Fruit fly (Drosophila melanogaster) whole organism, embryonic: ENCODE data around the gene DEF8.

Experiments
- Atf3 ChIP-seq: fragments of 200-800 bp; sonication (Bioruptor generic); optimal IDR thresholded peaks from 3 replicates; lab custom pipeline; 2016; ENCODE audit warnings: missing biosample characterization, missing genetic modification characterization
- CG1024 ChIP-seq: fragments of 200-800 bp; sonication (Bioruptor generic); IDR thresholded peaks from 2 replicates; pipeline ENCODE4 v1.3.6; 2022; ENCODE audit warnings: missing biosample characterization, missing genetic modification characterization
- CG10267 ChIP-seq: fragments of 200-800 bp; sonication (Bioruptor generic); optimal IDR thresholded peaks from 2 replicates; lab custom pipeline; 2018; ENCODE audit warnings: missing biosample characterization, mild to moderate bottlenecking, missing genetic modification characterization, moderate library complexity
- CG11560 ChIP-seq: fragments of 200-800 bp; sonication (Bioruptor generic); IDR thresholded peaks from 3 replicates; pipeline ENCODE4 v1.3.6; 2022; ENCODE audit warnings: missing biosample characterization, missing genetic modification characterization
- CG12219 ChIP-seq: fragments of 200-800 bp; sonication (Bioruptor generic); optimal IDR thresholded peaks from 3 replicates; lab custom pipeline; 2018; ENCODE audit warnings: missing biosample characterization, mild to moderate bottlenecking, missing genetic modification characterization
- CG13123 ChIP-seq: fragments of 200-800 bp; sonication (Bioruptor generic); optimal IDR thresholded peaks from 2 replicates; lab custom pipeline; 2016; ENCODE audit warnings: missing biosample characterization, missing genetic modification characterization
- CG13287 ChIP-seq: fragments of 200-800 bp; sonication (Bioruptor generic); IDR thresholded peaks from 2 replicates; pipeline ENCODE4 v1.3.6; 2022; ENCODE audit warnings: missing biosample characterization, missing genetic modification characterization; ENCODE audit not compliant: partially characterized antibody
- CG13624 ChIP-seq: fragments of 200-800 bp; sonication (Bioruptor generic); optimal IDR thresholded peaks from 2 replicates; lab custom pipeline; 2016; ENCODE audit warnings: missing biosample characterization, missing genetic modification characterization
- CG16813 ChIP-seq: fragments of 200-800 bp; sonication (Bioruptor generic); IDR thresholded peaks from 3 replicates; pipeline ENCODE4 v1.3.6; 2022; ENCODE audit warnings: missing biosample characterization, missing genetic modification characterization; ENCODE audit not compliant: partially characterized antibody
- CG17186 ChIP-seq: fragments of 200-800 bp; sonication (Bioruptor generic); optimal IDR thresholded peaks from 3 replicates; lab custom pipeline; 2017; ENCODE audit warnings: missing biosample characterization, missing genetic modification reagents, missing genetic modification characterization
- CG17829 ChIP-seq: fragments of 200-800 bp; optimal IDR thresholded peaks from 2 replicates; lab custom pipeline; 2019; ENCODE audit warnings: missing biosample characterization, mild to moderate bottlenecking, missing genetic modification characterization, moderate library complexity
- CG18599 ChIP-seq: fragments of 200-800 bp; sonication (Bioruptor generic); optimal IDR thresholded peaks from 3 replicates; lab custom pipeline; 2017; ENCODE audit warnings: missing biosample characterization, missing genetic modification characterization, mild to moderate bottlenecking, moderate library complexity, missing genetic modification reagents
- CG2129 ChIP-seq: fragments of 200-800 bp; sonication (Bioruptor generic); IDR thresholded peaks from 2 replicates; pipeline ENCODE4 v1.3.6; 2022; ENCODE audit warnings: missing biosample characterization, missing genetic modification characterization; ENCODE audit not compliant: partially characterized antibody
- CG4404 ChIP-seq: fragments of 200-800 bp; sonication (Bioruptor generic); IDR thresholded peaks from 2 replicates; pipeline ENCODE4 v1.3.6; 2022; ENCODE audit warnings: missing biosample characterization, missing genetic modification characterization
- CG4617 ChIP-seq: fragments of 200-800 bp; sonication (Bioruptor generic); optimal IDR thresholded peaks from 3 replicates; lab custom pipeline; 2016; ENCODE audit warnings: missing biosample characterization, missing genetic modification characterization, borderline replicate concordance
- CG4854 ChIP-seq: fragments of 200-800 bp; sonication (Bioruptor generic); optimal IDR thresholded peaks from 2 replicates; lab custom pipeline; 2016; ENCODE audit warnings: missing biosample characterization, missing genetic modification characterization, inconsistent platforms
- CG7786 ChIP-seq: fragments of 200-800 bp; sonication (Bioruptor generic); optimal IDR thresholded peaks from 2 replicates; lab custom pipeline; 2016; ENCODE audit warnings: missing biosample characterization, missing genetic modification characterization
- CG9215 ChIP-seq: fragments of 200-800 bp; sonication (Bioruptor generic); IDR thresholded peaks from 2 replicates; pipeline ENCODE4 v1.3.6; 2022; ENCODE audit warnings: missing biosample characterization, missing genetic modification characterization
- Dll ChIP-seq: fragments of 200-800 bp; sonication (Bioruptor generic); IDR thresholded peaks from 4 replicates; pipeline ENCODE4 v1.3.6; 2022; ENCODE audit warnings: missing biosample characterization, missing genetic modification characterization; ENCODE audit not compliant: partially characterized antibody
- Doc3 ChIP-seq: fragments of 200-800 bp; sonication (Bioruptor generic); IDR thresholded peaks from 3 replicates; pipeline ENCODE4 v1.3.6; 2022; ENCODE audit warnings: missing biosample characterization, missing genetic modification characterization; ENCODE audit not compliant: partially characterized antibody
- Dp ChIP-seq: fragments of 200-800 bp; sonication (Bioruptor generic); optimal IDR thresholded peaks from 2 replicates; lab custom pipeline; 2018; ENCODE audit warnings: missing biosample characterization, mild to moderate bottlenecking, missing genetic modification characterization, moderate library complexity
- E2f2 ChIP-seq: fragments of 200-800 bp; sonication (Bioruptor generic); IDR thresholded peaks from 2 replicates; pipeline ENCODE4 v1.3.6; 2022; ENCODE audit warnings: missing biosample characterization, missing genetic modification characterization
- Elba2 ChIP-seq: fragments of 200-800 bp; sonication (Bioruptor generic); optimal IDR thresholded peaks from 3 replicates; lab custom pipeline; 2016; ENCODE audit warnings: missing biosample characterization, missing genetic modification characterization
- H15 ChIP-seq: fragments of 200-800 bp; sonication (Bioruptor generic); IDR thresholded peaks from 3 replicates; pipeline ENCODE4 v1.3.6; 2022; ENCODE audit warnings: missing biosample characterization, missing genetic modification characterization
- Hr39 ChIP-seq: fragments of >200 bp; optimal IDR thresholded peaks from 2 replicates; lab custom pipeline; 2017
- Hr78 ChIP-seq, 2 experiments: fragments of 200-800 bp in 1 of 2; fragments of >200 bp in 1 of 2; sonication (Bioruptor generic) in 1 of 2; optimal IDR thresholded peaks; 2 replicates each; lab custom pipeline; 2017 to 2019; ENCODE audit warnings: missing biosample characterization in 2 of 2, missing genetic modification characterization in 2 of 2, mild to moderate bottlenecking in 1 of 2, moderate library complexity in 1 of 2
- Med ChIP-seq: fragments of 200-800 bp; sonication (Bioruptor generic); peaks from one replicate; lab custom pipeline; 2016; ENCODE audit warnings: missing biosample characterization, missing genetic modification characterization, mild to moderate bottlenecking, inconsistent platforms, moderate library complexity
- Rfx ChIP-seq: fragments of 200-800 bp; sonication (Bioruptor generic); IDR thresholded peaks from 2 replicates; pipeline ENCODE4 v1.3.6; 2022; ENCODE audit warnings: missing biosample characterization, missing genetic modification characterization
- YL-1 ChIP-seq: fragments of 200-800 bp; sonication (Bioruptor generic); optimal IDR thresholded peaks from 3 replicates; lab custom pipeline; 2017; ENCODE audit warnings: missing biosample characterization, mild to moderate bottlenecking, missing genetic modification characterization
- ato ChIP-seq: fragments of 200-800 bp; sonication (Bioruptor generic); IDR thresholded peaks from 2 replicates; pipeline ENCODE4 v1.3.6; 2022; ENCODE audit warnings: missing biosample characterization, missing genetic modification characterization; ENCODE audit not compliant: partially characterized antibody
- bbx ChIP-seq: fragments of 200-800 bp; sonication (Bioruptor generic); IDR thresholded peaks from 2 replicates; pipeline ENCODE4 v1.3.6; 2022; ENCODE audit warnings: missing biosample characterization, missing genetic modification characterization; ENCODE audit not compliant: partially characterized antibody
- chm ChIP-seq: fragments of 200-800 bp; sonication (Bioruptor generic); IDR thresholded peaks from 2 replicates; pipeline ENCODE4 v1.3.6; 2022; ENCODE audit warnings: missing biosample characterization, missing genetic modification characterization
- corto ChIP-seq: fragments of 200-800 bp; sonication (Bioruptor generic); optimal IDR thresholded peaks from 2 replicates; lab custom pipeline; 2016; ENCODE audit warnings: missing biosample characterization, mild to moderate bottlenecking, missing genetic modification characterization, moderate library complexity
- crol ChIP-seq: fragments of 200-800 bp; sonication (Bioruptor generic); IDR thresholded peaks from 2 replicates; pipeline ENCODE4 v1.3.6; 2022; ENCODE audit warnings: missing biosample characterization, missing genetic modification characterization
- cwo ChIP-seq: fragments of 200-800 bp; sonication (Bioruptor generic); optimal IDR thresholded peaks from 3 replicates; lab custom pipeline; 2017; ENCODE audit warnings: missing biosample characterization, missing genetic modification characterization, mild to moderate bottlenecking, moderate library complexity, missing genetic modification reagents
- disco-r ChIP-seq: fragments of 200-800 bp; sonication (Bioruptor generic); optimal IDR thresholded peaks from 2 replicates; lab custom pipeline; 2016; ENCODE audit warnings: missing biosample characterization, missing genetic modification characterization
- inv ChIP-seq: fragments of 200-800 bp; sonication (Bioruptor generic); IDR thresholded peaks from 2 replicates; pipeline ENCODE4 v1.3.6; 2022; ENCODE audit warnings: missing biosample characterization, missing genetic modification characterization; ENCODE audit not compliant: partially characterized antibody
- lola ChIP-seq, 3 experiments: fragments of >200 bp in 2 of 3; fragments of 200-800 bp in 1 of 3; sonication (Bioruptor generic) in 1 of 3; optimal IDR thresholded peaks; 2 replicates each; lab custom pipeline; 2017 to 2019; ENCODE audit warnings: missing biosample characterization in 3 of 3, missing genetic modification characterization in 3 of 3, mild to moderate bottlenecking in 1 of 3, moderate library complexity in 1 of 3
- nerfin-2 ChIP-seq: fragments of 200-800 bp; sonication (Bioruptor generic); IDR thresholded peaks from 2 replicates; pipeline ENCODE4 v1.3.6; 2022; ENCODE audit warnings: missing biosample characterization, missing genetic modification characterization; ENCODE audit not compliant: partially characterized antibody
- prd ChIP-seq, 3 experiments: fragments of >200 bp in 2 of 3; fragments of 200-800 bp in 1 of 3; sonication (Bioruptor generic) in 1 of 3; optimal IDR thresholded peaks in 2 of 3; IDR thresholded peaks in 1 of 3; 2 replicates in 2 of 3; 3 replicates in 1 of 3; pipeline versions ENCODE4 v1.3.6 to Lab custom; 2017 to 2022; ENCODE audit warnings: missing biosample characterization in 1 of 3, missing genetic modification characterization in 1 of 3
- pzg ChIP-seq: fragments of 200-800 bp; sonication (Bioruptor generic); optimal IDR thresholded peaks from 3 replicates; lab custom pipeline; 2018; ENCODE audit warnings: missing biosample characterization, mild to moderate bottlenecking, missing genetic modification characterization, moderate library complexity
- salm ChIP-seq: fragments of 200-800 bp; sonication (Bioruptor generic); optimal IDR thresholded peaks from 2 replicates; lab custom pipeline; 2018; ENCODE audit warnings: missing biosample characterization, mild to moderate bottlenecking, missing genetic modification characterization
- sens ChIP-seq: fragments of 200-800 bp; sonication (Bioruptor generic); peaks from one replicate; lab custom pipeline; 2016; ENCODE audit warnings: missing biosample characterization, missing genetic modification characterization
- tin ChIP-seq: fragments of 200-800 bp; sonication (Bioruptor generic); optimal IDR thresholded peaks from 3 replicates; lab custom pipeline; 2016; ENCODE audit warnings: missing biosample characterization, missing genetic modification characterization
- tll ChIP-seq, 2 experiments: fragments of 200-800 bp in 1 of 2; fragments of >200 bp in 1 of 2; sonication (Bioruptor generic) in 1 of 2; optimal IDR thresholded peaks; 2 replicates each; lab custom pipeline; 2017 to 2019; ENCODE audit warnings: missing biosample characterization in 2 of 2, missing genetic modification characterization in 2 of 2, mild to moderate bottlenecking in 1 of 2, moderate library complexity in 1 of 2

Gene DEF8

DNA sequence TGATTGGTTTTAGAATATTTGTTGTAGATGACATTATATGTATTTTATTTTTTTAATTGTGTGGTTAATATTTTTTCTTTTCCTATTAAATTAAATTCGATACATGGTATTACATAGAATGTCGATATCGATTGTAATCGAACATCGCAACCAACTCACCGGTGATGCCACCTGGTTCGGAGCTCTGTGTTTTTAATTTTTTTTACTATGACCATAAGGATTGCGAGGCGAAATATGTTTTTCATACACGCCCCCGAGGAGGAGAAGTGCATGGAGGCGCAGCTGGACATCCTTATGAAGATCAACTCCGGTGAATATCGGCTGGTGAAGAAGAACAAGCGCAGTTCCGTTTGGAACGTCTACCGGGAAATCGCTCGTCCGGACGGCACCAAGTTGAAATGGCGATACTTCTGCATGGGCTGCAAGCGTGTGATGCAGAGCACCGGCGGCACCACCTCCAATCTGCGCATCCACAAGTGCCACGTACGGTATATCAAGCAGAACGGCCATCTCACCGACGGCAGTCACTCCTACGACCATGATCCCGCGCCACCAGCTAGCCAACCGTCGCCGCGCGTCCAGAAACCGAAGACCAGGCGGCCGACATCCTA is 12.0 kb upstream of the DEF8 start, which contains the start of gene CG11560 (continued):
- TF ChIP-seq CG10267 (tag; lab: Kevin White, UChicago) (peak; percentile 35), CG9215 (no peak), Atf3 (no peak), Hr78 (GFP tag; optimal IDR thresholded peaks at IDR 0.05; lab: Kevin White, UChicago) (no peak), Doc3 (GFP tag; lab: Robert Waterston, UW) (peak; percentile 59), corto (GFP tag; lab: Kevin White, UChicago) (no peak), CG17829 (peak; percentile 2), CG4854 (GFP tag; lab: Kevin White, UChicago) (no peak), bbx (peak; percentile 66), CG7786 (GFP tag; lab: Kevin White, UChicago) (no peak), inv (peak; percentile 50; the same call in 1 of the 2 replicates), Rfx (GFP tag; lab: Robert Waterston, UW) (no peak), E2f2 (GFP tag; lab: Robert Waterston, UW) (peak; percentile 75), ato (GFP tag; lab: Robert Waterston, UW) (peak; percentile 26), Elba2 (no peak), CG13287 (GFP tag; lab: Robert Waterston, UW) (peak; percentile 82), Dll (peak; percentile 80), CG2129 (GFP tag; lab: Robert Waterston, UW) (peak; percentile 42), YL-1 (GFP tag; lab: Kevin White, UChicago) (peak; percentile 48), pzg (GFP tag; lab: Kevin White, UChicago) (peak; percentile 56), CG11560 (no peak; the same call in 2 of the 3 replicates), Dp (peak; percentile 68), nerfin-2 (GFP tag; lab: Robert Waterston, UW) (peak; percentile 47; the same call in 1 of the 2 replicates), CG4617 (GFP tag; lab: Kevin White, UChicago) (peak; percentile 24), CG13624 (no peak), CG17186 (peak; percentile 1), CG1024 (GFP tag; lab: Robert Waterston, UW) (no peak), CG18599 (GFP tag; lab: Kevin White, UChicago) (no peak), CG12219 (GFP tag; lab: Kevin White, UChicago) (no peak), salm (tag; lab: Kevin White, UChicago) (no peak)

DNA sequence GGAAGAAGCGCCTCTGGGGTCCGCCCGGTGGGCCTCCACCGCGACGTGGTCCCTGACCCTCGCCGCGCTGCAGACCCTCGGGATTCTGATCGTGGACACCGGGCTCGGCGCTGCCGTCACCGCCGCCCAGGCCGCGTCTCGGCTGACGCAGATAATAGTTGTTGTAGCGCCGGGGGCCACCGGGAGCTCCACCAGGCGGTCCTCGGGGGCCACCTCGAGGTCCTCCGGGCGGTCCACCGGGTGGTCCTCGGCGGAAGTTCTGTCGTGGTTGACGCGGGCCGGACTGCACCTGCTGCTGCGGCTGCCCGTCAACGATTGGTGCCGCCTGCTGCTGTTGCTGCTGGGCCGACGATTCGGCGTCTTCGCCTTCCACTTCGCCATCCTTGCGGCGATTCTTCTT is 9.1 kb upstream of the DEF8 start:
- TF ChIP-seq prd (optimal IDR thresholded peaks at IDR 0.05; lab: Kevin White, UChicago) (no peak), prd (GFP tag; IDR thresholded peaks at IDR 0.05; lab: Robert Waterston, UW) (no peak), CG16813 (GFP tag; lab: Robert Waterston, UW) (0 out of 3 replicates have a peak, but pooled peaks have one; percentile 15), Med (GFP tag; lab: Kevin White, UChicago) (peak; percentile 10), CG4404 (GFP tag; lab: Robert Waterston, UW) (no peak), H15 (GFP tag; lab: Robert Waterston, UW) (no peak), sens (GFP tag; lab: Kevin White, UChicago) (peak; percentile 51), cwo (GFP tag; lab: Kevin White, UChicago) (no peak), lola (GFP tag; optimal IDR thresholded peaks at IDR 0.05; lab: Kevin White, UChicago) (no peak), tin (GFP tag; lab: Kevin White, UChicago) (no peak), CG13123 (GFP tag; lab: Kevin White, UChicago) (no peak), Hr39 (lab: Kevin White, UChicago) (peak; percentile 76), crol (GFP tag; lab: Robert Waterston, UW) (no peak), chm (GFP tag; lab: Robert Waterston, UW) (no peak), disco-r (GFP tag; lab: Kevin White, UChicago) (no peak), tll (GFP tag; optimal IDR thresholded peaks at IDR 0.05; lab: Kevin White, UChicago) (no peak)
